Worm (Caenorhabditis elegans) whole organism, L2 larva: ENCODE measurements around the gene C27F2.6.
"Not testable (repeated sequence)": the region's sequence is repeated elsewhere in the genome, so short reads cannot be mapped to it uniquely, and the experiment has no call there.

Source experiments
- C34F6.9 ChIP-seq: fragments of 150-350 bp; optimal IDR thresholded peaks from 2 replicates; lab custom pipeline; 2014; ENCODE audit warnings: missing biosample characterization, missing genetic modification characterization
- F13H6.1 ChIP-seq: sonication (generic microtip); optimal IDR thresholded peaks from 2 replicates; lab custom pipeline; 2016; ENCODE audit warnings: missing genetic modification characterization, missing compliant biosample characterization
- R02D3.7 ChIP-seq: fragments of 150-350 bp; optimal IDR thresholded peaks from 2 replicates; lab custom pipeline; 2014; ENCODE audit warnings: missing biosample characterization, missing genetic modification characterization
- Y55F3AM.14 ChIP-seq: fragments of 200-800 bp; sonication (Bioruptor generic); optimal IDR thresholded peaks from 2 replicates; lab custom pipeline; 2018; ENCODE audit warnings: mild to moderate bottlenecking, missing genetic modification characterization, missing compliant biosample characterization
- alr-1 ChIP-seq: fragments of 150-350 bp; optimal IDR thresholded peaks from 2 replicates; lab custom pipeline; 2014; ENCODE audit warnings: missing biosample characterization, missing genetic modification characterization
- aly-2 ChIP-seq: fragments of 150-350 bp; optimal IDR thresholded peaks from 2 replicates; lab custom pipeline; 2014; ENCODE audit warnings: missing biosample characterization, missing genetic modification characterization
- ama-1 ChIP-seq: fragments of 150-350 bp; optimal IDR thresholded peaks from 2 replicates; lab custom pipeline; 2018; ENCODE audit warnings: inconsistent platforms
- ceh-82 ChIP-seq: fragments of 150-350 bp; optimal IDR thresholded peaks from 2 replicates; lab custom pipeline; 2014; ENCODE audit warnings: missing biosample characterization, missing genetic modification characterization
- crh-2 ChIP-seq: sonication (generic microtip); optimal IDR thresholded peaks from 2 replicates; lab custom pipeline; 2017; ENCODE audit warnings: missing biosample characterization, missing genetic modification characterization
- dmd-4 ChIP-seq: sonication (generic microtip); optimal IDR thresholded peaks from 2 replicates; lab custom pipeline; 2017; ENCODE audit warnings: missing biosample characterization, missing genetic modification characterization
- egl-27 ChIP-seq: sonication (generic microtip); optimal IDR thresholded peaks from 3 replicates; lab custom pipeline; 2017; ENCODE audit warnings: missing biosample characterization, missing genetic modification reagents, missing genetic modification characterization
- elt-1 ChIP-seq: fragments of 150-350 bp; optimal IDR thresholded peaks from 2 replicates; lab custom pipeline; 2014; ENCODE audit warnings: missing biosample characterization, missing genetic modification characterization
- elt-3 ChIP-seq: sonication (generic microtip); optimal IDR thresholded peaks from 2 replicates; lab custom pipeline; 2017; ENCODE audit warnings: missing biosample characterization, missing genetic modification characterization
- fos-1 ChIP-seq: fragments of 150-350 bp; optimal IDR thresholded peaks from 2 replicates; lab custom pipeline; 2014; ENCODE audit warnings: missing biosample characterization, missing genetic modification characterization
- gmeb-1 ChIP-seq: fragments of 150-350 bp; optimal IDR thresholded peaks from 2 replicates; lab custom pipeline; 2014; ENCODE audit warnings: missing biosample characterization, missing genetic modification characterization
- lin-11 ChIP-seq: fragments of 150-350 bp; sonication (generic microtip); optimal IDR thresholded peaks from 2 replicates; lab custom pipeline; 2014; ENCODE audit warnings: missing biosample characterization, missing genetic modification characterization, inconsistent platforms, mixed read lengths
- lin-13 ChIP-seq: fragments of 150-350 bp; optimal IDR thresholded peaks from 2 replicates; lab custom pipeline; 2014; ENCODE audit warnings: missing biosample characterization, missing genetic modification reagents, missing genetic modification characterization
- lsy-2 ChIP-seq, 2 experiments: fragments of 150-350 bp in 1 of 2; sonication (generic microtip) in 1 of 2; optimal IDR thresholded peaks; 2 replicates each; lab custom pipeline; 2014 to 2017; ENCODE audit warnings: missing biosample characterization in 2 of 2, missing genetic modification characterization in 2 of 2
- mdl-1 ChIP-seq, 2 experiments: fragments of 150-350 bp in 1 of 2; sonication (generic microtip) in 1 of 2; optimal IDR thresholded peaks; 2 replicates each; lab custom pipeline; 2017; ENCODE audit warnings: missing biosample characterization in 2 of 2, missing genetic modification characterization in 2 of 2
- nhr-11 ChIP-seq: fragments of 150-350 bp; optimal IDR thresholded peaks from 2 replicates; lab custom pipeline; 2014; ENCODE audit warnings: missing biosample characterization, missing genetic modification characterization
- nhr-12 ChIP-seq: fragments of 150-350 bp; optimal IDR thresholded peaks from 2 replicates; lab custom pipeline; 2014; ENCODE audit warnings: missing biosample characterization, missing genetic modification characterization
- nhr-129 ChIP-seq: fragments of 150-350 bp; optimal IDR thresholded peaks from 2 replicates; lab custom pipeline; 2014; ENCODE audit warnings: missing biosample characterization, missing genetic modification characterization
- nhr-21 ChIP-seq: fragments of 150-350 bp; optimal IDR thresholded peaks from 2 replicates; lab custom pipeline; 2014; ENCODE audit warnings: missing biosample characterization, missing genetic modification characterization
- nhr-237 ChIP-seq: fragments of 150-350 bp; optimal IDR thresholded peaks from 2 replicates; lab custom pipeline; 2014; ENCODE audit warnings: missing biosample characterization, missing genetic modification characterization
- nhr-25 ChIP-seq: fragments of 150-350 bp; sonication (generic microtip); optimal IDR thresholded peaks from 3 replicates; lab custom pipeline; 2014; ENCODE audit warnings: missing biosample characterization, missing genetic modification characterization
- nhr-6 ChIP-seq: fragments of 150-350 bp; optimal IDR thresholded peaks from 2 replicates; lab custom pipeline; 2014; ENCODE audit warnings: missing biosample characterization, missing genetic modification characterization
- nhr-77 ChIP-seq: fragments of 150-350 bp; optimal IDR thresholded peaks from 2 replicates; lab custom pipeline; 2014; ENCODE audit warnings: missing biosample characterization, missing genetic modification characterization
- peb-1 ChIP-seq: fragments of 150-350 bp; optimal IDR thresholded peaks from 2 replicates; lab custom pipeline; 2014; ENCODE audit warnings: missing biosample characterization, missing genetic modification characterization
- sem-4 ChIP-seq: fragments of 150-350 bp; optimal IDR thresholded peaks from 2 replicates; lab custom pipeline; 2014; ENCODE audit warnings: missing biosample characterization, missing genetic modification reagents, missing genetic modification characterization
- sma-3 ChIP-seq: sonication (generic microtip); optimal IDR thresholded peaks from 2 replicates; lab custom pipeline; 2016; ENCODE audit warnings: missing genetic modification reagents, missing genetic modification characterization, missing compliant biosample characterization
- snpc-4 ChIP-seq: fragments of 150-350 bp; optimal IDR thresholded peaks from 2 replicates; lab custom pipeline; 2014; ENCODE audit warnings: missing biosample characterization, missing genetic modification characterization
- unc-39 ChIP-seq: fragments of 150-350 bp; optimal IDR thresholded peaks from 2 replicates; lab custom pipeline; 2014; ENCODE audit warnings: missing biosample characterization, missing genetic modification characterization
- unc-62 ChIP-seq: fragments of 150-350 bp; optimal IDR thresholded peaks from 2 replicates; lab custom pipeline; 2014; ENCODE audit warnings: missing biosample characterization, missing genetic modification reagents, missing genetic modification characterization
- zag-1 ChIP-seq: fragments of 150-350 bp; optimal IDR thresholded peaks from 2 replicates; lab custom pipeline; 2014; ENCODE audit warnings: missing biosample characterization, missing genetic modification characterization
- ztf-1 ChIP-seq: fragments of 200-800 bp; sonication (Bioruptor generic); conservative IDR thresholded peaks from 2 replicates; pipeline ENCODE4 v1.3.6; 2022; ENCODE audit warnings: missing genetic modification characterization, missing compliant biosample characterization
- ztf-11 ChIP-seq: sonication (generic microtip); optimal IDR thresholded peaks from 2 replicates; lab custom pipeline; 2017; ENCODE audit warnings: missing biosample characterization, missing genetic modification characterization
- ztf-4 ChIP-seq: fragments of 150-350 bp; optimal IDR thresholded peaks from 2 replicates; lab custom pipeline; 2014; ENCODE audit warnings: missing biosample characterization, missing genetic modification characterization

C27F2.6 gene

DNA sequence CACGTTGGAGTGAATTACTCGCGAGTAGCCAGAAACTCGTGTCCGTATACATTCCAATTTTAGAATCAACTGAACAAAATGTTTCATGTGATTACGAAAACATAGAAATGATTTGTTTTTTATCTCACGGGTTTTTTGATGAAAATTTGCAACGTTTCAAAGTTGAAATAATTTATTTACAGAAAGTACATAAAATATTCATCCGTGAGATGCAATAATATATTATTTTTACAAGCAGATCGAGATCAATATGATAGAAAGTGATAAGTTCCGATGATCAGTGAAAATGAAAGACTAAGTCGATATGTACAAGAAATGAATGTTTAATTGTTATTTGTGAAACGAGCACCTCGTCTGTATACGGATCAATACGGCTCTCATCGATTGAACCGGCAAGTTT, at the start of gene C27F2.6:
C27F2.6 (minus strand) TSS at position 101 of the 400 bp plus-strand sequence.
- TF ChIP-seq aly-2, nhr-12, zag-1 (tag; lab: Kevin White, UChicago): not testable (repeated sequence)

DNA sequence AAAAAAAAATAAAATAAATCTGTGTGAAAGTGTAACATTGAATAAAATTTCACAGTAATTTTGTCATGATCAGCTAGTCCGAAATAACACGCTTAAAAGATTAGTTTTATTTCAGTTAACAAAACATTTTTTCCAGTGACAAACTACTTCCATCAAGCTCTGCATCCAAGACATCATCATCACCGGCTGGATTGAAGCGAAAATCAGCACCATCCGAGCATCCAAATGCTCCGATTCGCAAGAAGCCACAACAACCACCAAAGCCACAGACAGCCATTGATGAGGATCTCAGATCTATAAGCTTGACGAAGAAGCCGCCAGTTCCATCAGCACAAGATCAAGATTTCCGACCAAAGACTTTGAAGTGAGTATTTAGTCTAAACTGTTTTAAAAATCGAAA, 47.0 kb upstream of the C27F2.6 start:
- TF ChIP-seq nhr-25 (tag; lab: Kevin White, UChicago) (peak; percentile 14), sem-4 (tag; lab: Kevin White, UChicago) (no peak)

DNA sequence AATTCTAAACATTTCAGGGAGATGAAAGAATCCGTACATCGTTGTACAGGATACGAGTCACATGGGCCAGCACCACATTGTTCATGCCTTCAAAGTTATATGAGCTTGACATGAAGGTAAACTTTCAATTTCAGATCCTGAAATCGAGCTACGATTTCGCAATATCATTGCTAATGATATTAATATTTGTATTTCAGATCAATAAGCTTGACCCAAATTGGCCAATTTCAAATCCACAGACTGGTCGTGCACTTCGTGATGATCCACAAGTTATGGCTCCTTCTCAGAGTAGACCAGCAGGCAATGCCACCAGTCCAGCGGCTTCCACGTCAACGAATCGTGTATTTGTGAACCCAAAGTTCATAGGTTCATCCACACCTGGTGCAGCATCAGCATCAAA, 46.1 kb upstream of the C27F2.6 start:
- TF ChIP-seq nhr-6 (tag; lab: Kevin White, UChicago) (no peak), nhr-129 (no peak), egl-27 (tag; lab: Kevin White, UChicago) (no peak), nhr-77 (tag; lab: Kevin White, UChicago) (no peak), unc-62 (GFP tag; lab: Kevin White, UChicago) (no peak), nhr-21 (tag; lab: Kevin White, UChicago) (no peak), aly-2 (tag; lab: Kevin White, UChicago) (no peak), lsy-2 (tag; optimal IDR thresholded peaks at IDR 0.05; lab: Kevin White, UChicago) (no peak), elt-1 (tag; lab: Kevin White, UChicago) (no peak), snpc-4 (tag; lab: Kevin White, UChicago) (no peak), mdl-1 (tag; optimal IDR thresholded peaks at IDR 0.05; lab: Kevin White, UChicago) (no peak), ceh-82 (tag; lab: Kevin White, UChicago) (no peak), nhr-25 (tag; lab: Kevin White, UChicago) (no peak), lin-13 (GFP tag; lab: Kevin White, UChicago) (no peak), Y55F3AM.14 (GFP tag; lab: Kevin White, UChicago) (no peak), zag-1 (tag; lab: Kevin White, UChicago) (no peak), nhr-11 (tag; lab: Kevin White, UChicago) (no peak), dmd-4 (tag; lab: Kevin White, UChicago) (no peak)
- TF ChIP-seq, all 48 proteins: peak for 0

DNA sequence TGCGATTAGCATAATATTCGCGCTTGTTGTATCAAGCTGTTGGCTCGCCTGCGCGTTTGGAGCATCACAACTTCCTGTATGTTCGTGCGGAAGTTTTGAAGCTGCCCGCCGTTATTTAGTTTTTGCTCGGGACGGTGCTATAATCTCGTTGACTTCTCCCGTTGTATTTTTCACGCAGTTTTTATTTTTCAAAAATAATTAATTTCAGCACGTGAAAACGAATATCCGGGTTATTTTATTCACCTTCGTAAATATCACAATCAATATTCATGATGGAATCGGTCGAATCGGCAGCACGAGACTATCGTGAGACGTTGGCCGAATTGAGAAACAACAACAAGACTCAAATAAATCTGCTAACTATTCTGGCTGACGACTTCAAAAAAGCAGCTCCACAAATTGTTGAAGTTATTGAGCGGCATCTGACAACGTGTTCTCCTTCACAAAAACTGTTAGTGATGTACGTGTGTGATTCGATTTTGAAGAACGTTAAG, 44.9 kb upstream of the C27F2.6 start:
- peak; percentile 19 for TF ChIP-seq lin-13 (GFP tag; lab: Kevin White, UChicago)
- peak; percentile 2 for TF ChIP-seq nhr-21 (tag; lab: Kevin White, UChicago)
- no peak for TF ChIP-seq elt-3 (tag; lab: Kevin White, UChicago)
- TF ChIP-seq fos-1, result no peak
- no peak for TF ChIP-seq zag-1 (tag; lab: Kevin White, UChicago)
- TF ChIP-seq ceh-82 (tag; lab: Kevin White, UChicago), result no peak
- TF ChIP-seq lsy-2 (tag; optimal IDR thresholded peaks at IDR 0.05; lab: Kevin White, UChicago), result peak in 1 of 2 experiments; percentile 60
- TF ChIP-seq nhr-237, result no peak
- TF ChIP-seq alr-1 (tag; lab: Kevin White, UChicago), result no peak
- no peak for TF ChIP-seq nhr-25 (tag; lab: Kevin White, UChicago)
- peak; percentile 28 for TF ChIP-seq gmeb-1 (tag; lab: Kevin White, UChicago)
- no peak for TF ChIP-seq ztf-11 (tag; lab: Kevin White, UChicago)
- peak; percentile 93 for TF ChIP-seq ztf-1 (GFP tag; lab: Robert Waterston, UW)
- peak; percentile 26 for TF ChIP-seq crh-2
- no peak for TF ChIP-seq nhr-12 (tag; lab: Kevin White, UChicago)
- no peak for TF ChIP-seq unc-39 (tag; lab: Kevin White, UChicago)
- TF ChIP-seq sma-3 (GFP tag; lab: Kevin White, UChicago), result peak; percentile 44
- peak; percentile 83 for TF ChIP-seq ama-1
- TF ChIP-seq R02D3.7 (tag; lab: Kevin White, UChicago), result no peak
- TF ChIP-seq nhr-6 (tag; lab: Kevin White, UChicago), result no peak
- TF ChIP-seq ztf-4 (tag; lab: Kevin White, UChicago), result peak; percentile 79
- TF ChIP-seq sem-4 (tag; lab: Kevin White, UChicago), result peak; percentile 47
- TF ChIP-seq F13H6.1 (tag; lab: Kevin White, UChicago), result peak; percentile 7
- no peak for TF ChIP-seq snpc-4 (tag; lab: Kevin White, UChicago)
- no peak for TF ChIP-seq egl-27 (tag; lab: Kevin White, UChicago)
- no peak for TF ChIP-seq nhr-129
- peak; percentile 7 for TF ChIP-seq Y55F3AM.14 (GFP tag; lab: Kevin White, UChicago)
- peak; percentile 25 for TF ChIP-seq C34F6.9 (tag; lab: Kevin White, UChicago)
- TF ChIP-seq peb-1 (tag; lab: Kevin White, UChicago), result no peak
- no peak for TF ChIP-seq lin-11 (tag; lab: Kevin White, UChicago)
